Worm (Caenorhabditis elegans) whole organism, mixed stage, embryonic: ENCODE measurements around the gene slc-17.4.

Experiments
- blmp-1 ChIP-seq: fragments of 150-350 bp; optimal IDR thresholded peaks from 2 replicates; lab custom pipeline; 2014; ENCODE audit warnings: missing biosample characterization, missing genetic modification characterization
- ces-1 ChIP-seq: fragments of 150-350 bp; optimal IDR thresholded peaks from 2 replicates; lab custom pipeline; 2014; ENCODE audit warnings: missing biosample characterization, missing genetic modification reagents, missing genetic modification characterization
- elt-1 ChIP-seq: sonication (generic microtip); optimal IDR thresholded peaks from 2 replicates; lab custom pipeline; 2017; ENCODE audit warnings: missing genetic modification characterization, mild to moderate bottlenecking, missing compliant biosample characterization, antibody characterized with exemption, moderate library complexity, borderline replicate concordance; ENCODE audit not compliant: insufficient read depth
- elt-3 ChIP-seq: fragments of 150-350 bp; optimal IDR thresholded peaks from 2 replicates; lab custom pipeline; 2014; ENCODE audit warnings: missing biosample characterization, missing genetic modification characterization
- lsy-2 ChIP-seq: fragments of 150-350 bp; optimal IDR thresholded peaks from 2 replicates; lab custom pipeline; 2014; ENCODE audit warnings: missing biosample characterization, missing genetic modification characterization
- snpc-4 ChIP-seq: fragments of 150-350 bp; optimal IDR thresholded peaks from 2 replicates; lab custom pipeline; 2014; ENCODE audit warnings: missing biosample characterization, missing genetic modification characterization

DNA sequence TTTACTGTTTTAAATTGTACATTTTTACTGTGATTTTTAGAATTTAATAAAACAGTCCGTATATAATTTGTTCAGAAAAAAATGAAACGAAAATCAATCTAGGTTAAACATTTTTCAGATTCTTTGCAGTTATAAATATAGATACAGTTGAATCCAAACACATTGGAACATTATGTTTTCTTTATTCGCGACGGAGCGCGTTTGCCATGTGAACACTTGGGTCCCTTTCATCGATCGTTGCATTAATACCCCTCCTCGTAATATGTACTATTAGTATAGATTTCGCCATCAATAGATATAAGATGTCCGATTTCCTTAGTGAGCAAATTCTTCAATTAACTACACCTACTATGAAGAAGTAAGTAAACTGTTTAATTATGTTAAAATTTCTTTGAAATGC lies 43.5 kb upstream of the slc-17.4 start, which contains the start of gene C49C3.8:
- TF ChIP-seq elt-3: no peak
- no peak for TF ChIP-seq snpc-4 (tag; lab: Kevin White, UChicago)
- no peak for TF ChIP-seq elt-1 (tag; lab: Kevin White, UChicago)
- TF ChIP-seq ces-1 (GFP tag; lab: Kevin White, UChicago): peak; percentile 43
- no peak for TF ChIP-seq lsy-2 (tag; lab: Kevin White, UChicago)
- no peak for TF ChIP-seq blmp-1 (tag; lab: Kevin White, UChicago)
